Fruit fly (Drosophila melanogaster) whole organism, embryonic: ENCODE results near the gene CG9795.

Source experiments
- Abd-B ChIP-seq: fragments of 200-800 bp; sonication (Bioruptor generic); optimal IDR thresholded peaks from 2 replicates; lab custom pipeline; 2018; ENCODE audit warnings: missing biosample characterization, mild to moderate bottlenecking, missing genetic modification characterization, moderate library complexity
- Asciz ChIP-seq: fragments of 200-800 bp; sonication (Bioruptor generic); optimal IDR thresholded peaks from 2 replicates; lab custom pipeline; 2017; ENCODE audit warnings: missing biosample characterization, mild to moderate bottlenecking, missing genetic modification characterization, missing genetic modification reagents
- BEAF-32 ChIP-seq: fragments of 200-800 bp; sonication (Bioruptor generic); optimal IDR thresholded peaks from 3 replicates; lab custom pipeline; 2017; ENCODE audit warnings: missing biosample characterization, missing genetic modification characterization, mild to moderate bottlenecking, moderate library complexity, missing genetic modification reagents
- Bgb ChIP-seq: fragments of 200-800 bp; sonication (Bioruptor generic); IDR thresholded peaks from 2 replicates; pipeline ENCODE4 v1.3.6; 2022; ENCODE audit warnings: missing biosample characterization, missing genetic modification characterization; ENCODE audit not compliant: partially characterized antibody
- CG12236 ChIP-seq: fragments of 200-800 bp; sonication (Bioruptor generic); optimal IDR thresholded peaks from 2 replicates; lab custom pipeline; 2016; ENCODE audit warnings: missing biosample characterization, missing genetic modification characterization
- CG12769 ChIP-seq: fragments of 200-800 bp; sonication (Bioruptor generic); optimal IDR thresholded peaks from 2 replicates; lab custom pipeline; 2019; ENCODE audit warnings: missing biosample characterization, mild to moderate bottlenecking, missing genetic modification characterization, moderate library complexity
- CG13424 ChIP-seq: fragments of 200-800 bp; sonication (Bioruptor generic); optimal IDR thresholded peaks from 2 replicates; lab custom pipeline; 2019; ENCODE audit warnings: missing biosample characterization, mild to moderate bottlenecking, missing genetic modification characterization, moderate library complexity
- CG14050 ChIP-seq: fragments of 200-800 bp; sonication (Bioruptor generic); IDR thresholded peaks from 3 replicates; pipeline ENCODE4 v1.3.6; 2022; ENCODE audit warnings: missing biosample characterization, missing genetic modification characterization
- CG15479 ChIP-seq: fragments of 200-800 bp; sonication (Bioruptor generic); optimal IDR thresholded peaks from 3 replicates; lab custom pipeline; 2019; ENCODE audit warnings: missing biosample characterization, mild to moderate bottlenecking, missing genetic modification characterization, moderate library complexity
- CG17328 ChIP-seq: fragments of 200-800 bp; sonication (Bioruptor generic); IDR thresholded peaks from 2 replicates; pipeline ENCODE4 v1.3.6; 2022; ENCODE audit warnings: missing biosample characterization, missing genetic modification characterization
- CG18599 ChIP-seq: fragments of 200-800 bp; sonication (Bioruptor generic); optimal IDR thresholded peaks from 3 replicates; lab custom pipeline; 2017; ENCODE audit warnings: missing biosample characterization, missing genetic modification characterization, mild to moderate bottlenecking, moderate library complexity, missing genetic modification reagents
- CG30020 ChIP-seq: fragments of 200-800 bp; optimal IDR thresholded peaks from 2 replicates; lab custom pipeline; 2019; ENCODE audit warnings: missing biosample characterization, mild to moderate bottlenecking, missing genetic modification characterization, moderate library complexity
- CG30431 ChIP-seq: fragments of 200-800 bp; sonication (Bioruptor generic); optimal IDR thresholded peaks from 2 replicates; lab custom pipeline; 2017; ENCODE audit warnings: missing biosample characterization, missing genetic modification characterization
- CG33213 ChIP-seq: fragments of 200-800 bp; sonication (Bioruptor generic); optimal IDR thresholded peaks from 3 replicates; lab custom pipeline; 2016; ENCODE audit warnings: missing biosample characterization, missing genetic modification characterization
- CG34224 ChIP-seq: fragments of 200-800 bp; sonication (Bioruptor generic); IDR thresholded peaks from 3 replicates; pipeline ENCODE4 v1.3.6; 2022; ENCODE audit warnings: missing biosample characterization, missing genetic modification characterization; ENCODE audit not compliant: partially characterized antibody
- CG4854 ChIP-seq: fragments of 200-800 bp; sonication (Bioruptor generic); optimal IDR thresholded peaks from 2 replicates; lab custom pipeline; 2016; ENCODE audit warnings: missing biosample characterization, missing genetic modification characterization, inconsistent platforms
- CG6654 ChIP-seq: fragments of 200-800 bp; sonication (Bioruptor generic); optimal IDR thresholded peaks from 2 replicates; lab custom pipeline; 2017; ENCODE audit warnings: missing biosample characterization, mild to moderate bottlenecking, missing genetic modification characterization
- CG6689 ChIP-seq: fragments of 200-800 bp; sonication (Bioruptor generic); IDR thresholded peaks from 2 replicates; pipeline ENCODE4 v1.3.6; 2022; ENCODE audit warnings: missing biosample characterization, missing genetic modification characterization
- CG7987 ChIP-seq: fragments of 200-800 bp; sonication (Bioruptor generic); optimal IDR thresholded peaks from 2 replicates; lab custom pipeline; 2018; ENCODE audit warnings: missing biosample characterization, mild to moderate bottlenecking, missing genetic modification characterization, moderate library complexity
- CG8944 ChIP-seq: fragments of 200-800 bp; sonication (Bioruptor generic); optimal IDR thresholded peaks from 3 replicates; lab custom pipeline; 2016; ENCODE audit warnings: missing biosample characterization, missing genetic modification characterization
- CG9609 ChIP-seq: fragments of 200-800 bp; sonication (Bioruptor generic); optimal IDR thresholded peaks from 3 replicates; lab custom pipeline; 2016; ENCODE audit warnings: missing biosample characterization, missing genetic modification characterization
- CG9727 ChIP-seq: fragments of 200-800 bp; sonication (Bioruptor generic); optimal IDR thresholded peaks from 3 replicates; lab custom pipeline; 2017; ENCODE audit warnings: missing biosample characterization, mild to moderate bottlenecking, missing genetic modification characterization
- E2f1 ChIP-seq: fragments of 200-800 bp; sonication (Bioruptor generic); IDR thresholded peaks from 2 replicates; pipeline ENCODE4 v1.3.6; 2022; ENCODE audit warnings: missing biosample characterization, missing genetic modification characterization
- ERR ChIP-seq: fragments of 200-800 bp; sonication (Bioruptor generic); optimal IDR thresholded peaks from 2 replicates; lab custom pipeline; 2016; ENCODE audit warnings: missing biosample characterization, missing genetic modification characterization
- Ets65A ChIP-seq: fragments of 200-800 bp; sonication (Bioruptor generic); peaks from one replicate; lab custom pipeline; 2016; ENCODE audit warnings: missing biosample characterization, missing genetic modification characterization
- Meics ChIP-seq: fragments of 200-800 bp; sonication (Bioruptor generic); optimal IDR thresholded peaks from 2 replicates; lab custom pipeline; 2017; ENCODE audit warnings: missing biosample characterization, mild to moderate bottlenecking, missing genetic modification characterization
- Mrtf ChIP-seq: fragments of 200-800 bp; sonication (Bioruptor generic); IDR thresholded peaks from 3 replicates; pipeline ENCODE4 v1.3.6; 2022; ENCODE audit warnings: missing biosample characterization, missing genetic modification characterization
- Myb ChIP-seq: fragments of 200-800 bp; sonication (Bioruptor generic); optimal IDR thresholded peaks from 2 replicates; lab custom pipeline; 2016; ENCODE audit warnings: missing biosample characterization, missing genetic modification characterization
- Pdp1 ChIP-seq, 2 experiments: fragments of 200-800 bp; sonication (Bioruptor generic); optimal IDR thresholded peaks; 3 replicates each; lab custom pipeline; 2016; ENCODE audit warnings: missing biosample characterization in 2 of 2, missing genetic modification characterization in 2 of 2, mild to moderate bottlenecking in 1 of 2, moderate library complexity in 1 of 2
- Poxn ChIP-seq: fragments of 200-800 bp; sonication (Bioruptor generic); IDR thresholded peaks from 2 replicates; pipeline ENCODE4 v1.3.6; 2022; ENCODE audit warnings: missing biosample characterization, missing genetic modification characterization
- Trl ChIP-seq, 3 experiments: fragments of >200 bp in 2 of 3; fragments of 200-800 bp in 1 of 3; sonication (Bioruptor generic) in 1 of 3; optimal IDR thresholded peaks; 2 replicates in 1 of 3; 3 replicates in 2 of 3; lab custom pipeline; 2016 to 2017; ENCODE audit warnings: missing biosample characterization in 1 of 3, missing genetic modification characterization in 1 of 3
- Xbp1 ChIP-seq: fragments of 200-800 bp; sonication (Bioruptor generic); optimal IDR thresholded peaks from 3 replicates; lab custom pipeline; 2016; ENCODE audit warnings: missing biosample characterization, mild to moderate bottlenecking, missing genetic modification characterization
- ab ChIP-seq: fragments of 200-800 bp; sonication (Bioruptor generic); optimal IDR thresholded peaks from 2 replicates; lab custom pipeline; 2016; ENCODE audit warnings: missing biosample characterization, missing genetic modification characterization
- br ChIP-seq: fragments of >200 bp; optimal IDR thresholded peaks from 2 replicates; lab custom pipeline; 2017
- cad ChIP-seq: fragments of >200 bp; optimal IDR thresholded peaks from 2 replicates; lab custom pipeline; 2017; ENCODE audit warnings: missing biosample characterization, missing genetic modification characterization
- corto ChIP-seq: fragments of 200-800 bp; sonication (Bioruptor generic); optimal IDR thresholded peaks from 2 replicates; lab custom pipeline; 2016; ENCODE audit warnings: missing biosample characterization, mild to moderate bottlenecking, missing genetic modification characterization, moderate library complexity
- en ChIP-seq: fragments of 200-800 bp; sonication (Bioruptor generic); optimal IDR thresholded peaks from 2 replicates; lab custom pipeline; 2016; ENCODE audit warnings: missing biosample characterization, missing genetic modification characterization
- fd96Cb ChIP-seq: fragments of 200-800 bp; sonication (Bioruptor generic); optimal IDR thresholded peaks from 2 replicates; lab custom pipeline; 2018; ENCODE audit warnings: missing biosample characterization, mild to moderate bottlenecking, missing genetic modification characterization, moderate library complexity
- nmo ChIP-seq: fragments of 200-800 bp; sonication (Bioruptor generic); optimal IDR thresholded peaks from 2 replicates; lab custom pipeline; 2018; ENCODE audit warnings: missing biosample characterization, mild to moderate bottlenecking, missing genetic modification characterization, moderate library complexity
- pho ChIP-seq: fragments of 200-800 bp; sonication (Bioruptor generic); optimal IDR thresholded peaks from 2 replicates; lab custom pipeline; 2016; ENCODE audit warnings: missing biosample characterization, missing genetic modification characterization
- sc ChIP-seq, 3 experiments: fragments of >200 bp in 2 of 3; fragments of 200-800 bp in 1 of 3; sonication (Bioruptor generic) in 1 of 3; optimal IDR thresholded peaks; 2 replicates in 2 of 3; 3 replicates in 1 of 3; lab custom pipeline; 2017; ENCODE audit warnings: mild to moderate bottlenecking in 1 of 3, missing biosample characterization in 1 of 3, missing genetic modification characterization in 1 of 3, missing genetic modification reagents in 1 of 3
- schlank ChIP-seq: fragments of 200-800 bp; sonication (Bioruptor generic); optimal IDR thresholded peaks from 2 replicates; lab custom pipeline; 2018; ENCODE audit warnings: missing biosample characterization, mild to moderate bottlenecking, missing genetic modification characterization
- seq ChIP-seq: fragments of 200-800 bp; sonication (Bioruptor generic); IDR thresholded peaks from 2 replicates; pipeline ENCODE4 v1.3.6; 2022; ENCODE audit warnings: missing biosample characterization, missing genetic modification characterization
- tap ChIP-seq: fragments of 200-800 bp; optimal IDR thresholded peaks from 3 replicates; lab custom pipeline; 2019; ENCODE audit warnings: missing biosample characterization, mild to moderate bottlenecking, missing genetic modification characterization, moderate library complexity
- tin ChIP-seq: fragments of 200-800 bp; sonication (Bioruptor generic); optimal IDR thresholded peaks from 3 replicates; lab custom pipeline; 2016; ENCODE audit warnings: missing biosample characterization, missing genetic modification characterization
- trh ChIP-seq: fragments of 200-800 bp; sonication (Bioruptor generic); optimal IDR thresholded peaks from 2 replicates; lab custom pipeline; 2016; ENCODE audit warnings: missing biosample characterization, missing genetic modification characterization
- usp ChIP-seq: fragments of >200 bp; optimal IDR thresholded peaks from 2 replicates; lab custom pipeline; 2017; ENCODE audit warnings: missing biosample characterization, missing genetic modification characterization
- vnd ChIP-seq: fragments of 200-800 bp; sonication (Bioruptor generic); IDR thresholded peaks from 3 replicates; pipeline ENCODE4 v1.3.6; 2022; ENCODE audit warnings: missing biosample characterization, missing genetic modification characterization; ENCODE audit not compliant: partially characterized antibody
- wdn ChIP-seq: fragments of 200-800 bp; sonication (Bioruptor generic); IDR thresholded peaks from 2 replicates; pipeline ENCODE4 v1.3.6; 2022; ENCODE audit warnings: missing biosample characterization, missing genetic modification characterization

Gene CG9795

DNA sequence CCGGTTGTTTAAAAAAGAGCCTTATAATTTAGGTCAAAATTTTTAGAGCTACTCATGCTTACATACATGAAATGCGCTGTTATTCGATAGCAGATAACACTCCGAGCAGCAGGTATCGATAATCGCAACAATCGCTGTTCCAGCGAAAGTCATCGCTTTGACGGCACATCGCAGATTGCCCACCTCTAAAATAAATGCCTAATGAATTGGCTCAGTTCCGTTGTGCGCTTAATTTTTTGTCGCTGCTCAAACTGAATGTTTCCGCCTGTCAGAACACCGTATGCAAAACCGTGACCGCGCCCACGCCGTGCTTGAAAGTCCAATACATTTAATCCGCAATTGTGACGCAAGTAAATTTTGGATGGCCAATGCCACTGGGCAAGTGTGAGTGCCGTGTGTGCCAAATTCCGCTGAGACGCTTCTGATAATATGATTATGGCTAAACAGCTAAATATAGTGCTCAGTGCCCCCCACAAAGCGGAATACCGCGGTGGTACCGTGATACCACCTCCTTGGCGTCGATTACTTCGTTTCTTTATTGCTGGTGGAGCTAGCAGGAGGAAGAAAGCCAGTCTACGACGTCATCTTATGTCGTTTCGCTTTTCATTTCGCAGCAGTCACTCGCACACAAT, at the start of gene CG9795 (continued):
- peak; percentile 88 for TF ChIP-seq vnd (GFP tag; lab: Robert Waterston, UW)
- TF ChIP-seq trh (GFP tag; lab: Kevin White, UChicago) = no peak
- no peak for TF ChIP-seq CG12769 (tag; lab: Kevin White, UChicago)
- TF ChIP-seq Abd-B (GFP tag; lab: Kevin White, UChicago) = no peak
- TF ChIP-seq Meics (GFP tag; lab: Kevin White, UChicago) = peak; percentile 37
- TF ChIP-seq tap (tag; lab: Kevin White, UChicago) = no peak
- TF ChIP-seq CG17328 (GFP tag; lab: Robert Waterston, UW) = no peak
- no peak; the same call in 1 of the 2 replicates for TF ChIP-seq CG6689
- peak; percentile 80 for TF ChIP-seq BEAF-32 (GFP tag; lab: Kevin White, UChicago)
- TF ChIP-seq CG33213 (GFP tag; lab: Kevin White, UChicago) = peak; percentile 56
- TF ChIP-seq Bgb = peak; percentile 95
- peak; percentile 17 for TF ChIP-seq en (GFP tag; lab: Kevin White, UChicago)
- no peak for TF ChIP-seq Pdp1 (GFP tag; optimal IDR thresholded peaks at IDR 0.05; lab: Kevin White, UChicago)
- no peak for TF ChIP-seq Mrtf (GFP tag; lab: Robert Waterston, UW)
- peak; percentile 27 for TF ChIP-seq CG9609 (GFP tag; lab: Kevin White, UChicago)
- TF ChIP-seq nmo (GFP tag; lab: Kevin White, UChicago) = no peak
- no peak for TF ChIP-seq wdn (GFP tag; lab: Robert Waterston, UW)
- TF ChIP-seq Ets65A (GFP tag; lab: Kevin White, UChicago) = peak; percentile 77
- no peak for TF ChIP-seq Poxn
- TF ChIP-seq cad (GFP tag; lab: Kevin White, UChicago) = no peak
- TF ChIP-seq fd96Cb = no peak
- TF ChIP-seq CG30431 = no peak
- no peak for TF ChIP-seq CG12236 (GFP tag; lab: Kevin White, UChicago)
- no peak for TF ChIP-seq CG13424
- no peak for TF ChIP-seq CG6654 (GFP tag; lab: Kevin White, UChicago)
- no peak for TF ChIP-seq sc (optimal IDR thresholded peaks at IDR 0.05; lab: Kevin White, UChicago)
- TF ChIP-seq sc (GFP tag; optimal IDR thresholded peaks at IDR 0.05; lab: Kevin White, UChicago) = no peak
- TF ChIP-seq Asciz (GFP tag; lab: Kevin White, UChicago) = no peak
- TF ChIP-seq CG30020 (tag; lab: Kevin White, UChicago) = peak; percentile 79
- no peak for TF ChIP-seq CG9727 (GFP tag; lab: Kevin White, UChicago)
- peak; percentile 93 for TF ChIP-seq CG34224 (GFP tag; lab: Robert Waterston, UW)
- TF ChIP-seq corto (GFP tag; lab: Kevin White, UChicago) = no peak
- TF ChIP-seq pho = no peak
- TF ChIP-seq CG8944 (GFP tag; lab: Kevin White, UChicago) = no peak
- peak; percentile 6 for TF ChIP-seq tin (GFP tag; lab: Kevin White, UChicago)
- TF ChIP-seq CG14050 (GFP tag; lab: Robert Waterston, UW) = no peak
- no peak for TF ChIP-seq br
- no peak for TF ChIP-seq CG15479 (GFP tag; lab: Kevin White, UChicago)
- no peak for TF ChIP-seq Trl (optimal IDR thresholded peaks at IDR 0.05; lab: Kevin White, UChicago)
- peak; percentile 27 for TF ChIP-seq Trl (GFP tag; optimal IDR thresholded peaks at IDR 0.05; lab: Kevin White, UChicago)
- peak; percentile 39 for TF ChIP-seq schlank
- TF ChIP-seq ab (GFP tag; lab: Kevin White, UChicago) = no peak
- peak; percentile 59 for TF ChIP-seq Myb (GFP tag; lab: Kevin White, UChicago)
- TF ChIP-seq E2f1 (GFP tag; lab: Robert Waterston, UW) = no peak
- peak; percentile 49 for TF ChIP-seq CG18599 (GFP tag; lab: Kevin White, UChicago)
- peak; percentile 60 for TF ChIP-seq ERR
- TF ChIP-seq Xbp1 (GFP tag; lab: Kevin White, UChicago) = peak; percentile 16
- TF ChIP-seq seq = no peak
- peak; percentile 51 for TF ChIP-seq CG7987
- TF ChIP-seq usp (GFP tag; lab: Kevin White, UChicago) = no peak
- TF ChIP-seq CG4854 (GFP tag; lab: Kevin White, UChicago) = no peak
